Worm (Caenorhabditis elegans): ENCODE results near the gene gpch-1.

The gpch-1 gene

ce11 chrIII:4378600-4379293, 29.6 kb upstream of the gpch-1 start:
- TF ChIP-seq lsy-12 (tag; optimal IDR thresholded peaks at IDR 0.05), result peak; percentile 44
- TF ChIP-seq ztf-4 (tag; optimal IDR thresholded peaks at IDR 0.05), result peak; percentile 63
- peak; percentile 54 for TF ChIP-seq nhr-43 (tag; optimal IDR thresholded peaks at IDR 0.05; ENCODE audit: poor library complexity, severe bottlenecking)
- peak; percentile 40 for TF ChIP-seq elt-2 (tag; optimal IDR thresholded peaks at IDR 0.05)
- TF ChIP-seq nhr-25 (tag; optimal IDR thresholded peaks at IDR 0.05), result peak; percentile 67
- TF ChIP-seq tbx-2 (tag; optimal IDR thresholded peaks at IDR 0.05), result peak; percentile 29
- peak; percentile 49 for TF ChIP-seq nhr-77 (tag; optimal IDR thresholded peaks at IDR 0.05)
- TF ChIP-seq elt-3 (tag; optimal IDR thresholded peaks at IDR 0.05), result peak in 1 of 3 experiments; percentile 16
- peak; percentile 9 for TF ChIP-seq jun-1 (tag; optimal IDR thresholded peaks at IDR 0.05)
- peak; percentile 34 for TF ChIP-seq nfya-1 (tag; optimal IDR thresholded peaks at IDR 0.05; ENCODE audit: insufficient read depth)
- TF ChIP-seq nhr-23 (tag; optimal IDR thresholded peaks at IDR 0.05), result peak; percentile 54
- peak; percentile 68 for TF ChIP-seq hmg-11 (tag; optimal IDR thresholded peaks at IDR 0.05)
- peak; percentile 29 for TF ChIP-seq pha-4 (tag; optimal IDR thresholded peaks at IDR 0.05)

DNA sequence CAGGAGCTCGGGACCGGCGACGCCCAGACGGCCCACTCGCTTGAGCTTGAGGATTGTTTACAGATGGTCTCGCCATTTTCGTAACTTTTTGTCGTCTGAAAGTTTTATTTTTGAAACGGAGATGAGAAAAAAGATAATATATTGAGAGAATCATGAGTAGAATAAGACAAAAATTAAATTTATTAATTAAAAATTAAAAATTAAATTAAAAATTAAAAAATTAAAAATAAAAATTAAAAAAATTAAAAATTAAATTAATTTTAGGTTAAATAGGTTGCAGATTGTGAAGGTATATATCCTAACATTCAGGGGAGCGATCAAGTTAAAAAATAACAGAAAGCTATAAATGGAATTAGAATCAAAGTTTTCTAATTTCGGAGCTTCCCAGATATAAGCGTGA, 28.6 kb upstream of the gpch-1 start, which contains the start of gene B0284.3:
Gene B0284.3 (minus strand): TSS at position 101 of the 400 bp plus-strand sequence.
- TF ChIP-seq ZK546.5 (tag; optimal IDR thresholded peaks at IDR 0.05) (no peak), unc-39 (tag; optimal IDR thresholded peaks at IDR 0.05) (no peak), mml-1 (tag; optimal IDR thresholded peaks at IDR 0.05) (no peak), lin-15B (tag; optimal IDR thresholded peaks at IDR 0.05) (no peak), unc-62 (GFP tag; optimal IDR thresholded peaks at IDR 0.05) (no peak), nhr-43 (tag; optimal IDR thresholded peaks at IDR 0.05; ENCODE audit: poor library complexity, severe bottlenecking) (no peak), fkh-10 (GFP tag; optimal IDR thresholded peaks at IDR 0.05) (no peak), nhr-28 (tag; optimal IDR thresholded peaks at IDR 0.05) (no peak), nhr-237 (tag; optimal IDR thresholded peaks at IDR 0.05) (no peak), ceh-28 (tag; optimal IDR thresholded peaks at IDR 0.05) (no peak), nhr-25 (tag; optimal IDR thresholded peaks at IDR 0.05) (no peak), sea-2 (GFP tag; optimal IDR thresholded peaks at IDR 0.05) (no peak), mdl-1 (tag; optimal IDR thresholded peaks at IDR 0.05) (no peak), ceh-9 (tag; optimal IDR thresholded peaks at IDR 0.05) (no peak), nhr-76 (tag; optimal IDR thresholded peaks at IDR 0.05) (no peak), ceh-16 (tag; optimal IDR thresholded peaks at IDR 0.05) (no peak), fos-1 (tag; optimal IDR thresholded peaks at IDR 0.05) (no peak), nfya-1 (tag; optimal IDR thresholded peaks at IDR 0.05; ENCODE audit: insufficient read depth) (no peak), elt-3 (tag; optimal IDR thresholded peaks at IDR 0.05) (no peak)

DNA sequence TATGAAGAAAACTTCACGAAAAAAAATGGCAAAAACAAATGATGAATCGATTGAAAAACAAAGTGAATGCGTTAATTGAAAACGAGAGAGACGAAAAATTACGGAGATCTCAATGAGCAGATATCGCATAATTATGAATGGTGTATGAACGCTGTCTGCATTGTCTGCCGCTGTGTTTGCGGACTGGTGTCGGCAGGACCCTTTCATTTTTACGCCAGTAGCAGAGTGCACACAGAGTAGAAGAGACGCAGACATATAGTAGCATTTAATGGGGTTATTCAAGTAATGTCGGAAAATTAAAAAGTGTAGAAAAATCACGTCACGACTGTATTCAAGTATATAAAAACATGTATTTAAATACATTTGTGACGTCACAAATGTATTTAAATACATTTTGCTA, 27.5 kb upstream of the gpch-1 start:
- TF ChIP-seq egl-5 (tag; optimal IDR thresholded peaks at IDR 0.05), result peak; percentile 31
- peak; percentile 49 for TF ChIP-seq nfya-1 (tag; optimal IDR thresholded peaks at IDR 0.05; ENCODE audit: insufficient read depth)
- TF ChIP-seq snpc-4 (tag; optimal IDR thresholded peaks at IDR 0.05), result peak; percentile 27
- peak; percentile 37 for TF ChIP-seq lin-15B (tag; optimal IDR thresholded peaks at IDR 0.05)
- no peak for TF ChIP-seq daf-12 (tag; optimal IDR thresholded peaks at IDR 0.05)
- no peak for TF ChIP-seq nhr-237 (tag; optimal IDR thresholded peaks at IDR 0.05)

- TF ChIP-seq eor-1 (tag; optimal IDR thresholded peaks at IDR 0.05) (no peak), fkh-2 (tag; optimal IDR thresholded peaks at IDR 0.05) (no peak), hmg-11 (tag; optimal IDR thresholded peaks at IDR 0.05) (no peak), fkh-10 (GFP tag; optimal IDR thresholded peaks at IDR 0.05) (no peak), mdl-1 (tag; optimal IDR thresholded peaks at IDR 0.05) (no peak), skn-1 (tag; optimal IDR thresholded peaks at IDR 0.05) (no peak), jun-1 (tag; optimal IDR thresholded peaks at IDR 0.05) (no peak), snpc-4 (tag; optimal IDR thresholded peaks at IDR 0.05) (no peak), daf-12 (tag; optimal IDR thresholded peaks at IDR 0.05) (no peak), ceh-82 (tag; optimal IDR thresholded peaks at IDR 0.05) (no peak), fos-1 (tag; optimal IDR thresholded peaks at IDR 0.05) (no peak), ztf-11 (tag; optimal IDR thresholded peaks at IDR 0.05) (no peak), lin-15B (tag; optimal IDR thresholded peaks at IDR 0.05) (no peak)
Observed at ce11 chrIII:4381343-4381742, 27.0 kb upstream of the gpch-1 start, which contains the start of gene pals-27. pals-27 (plus strand) TSS chrIII:4381643.

All from whole organism, L3 larva.